Fruit fly (Drosophila melanogaster): ENCODE measurements around the gene osp.

Gene osp

dm6 chr2L:14577167-14577566, 112.0 kb downstream of the osp start:
- TF ChIP-seq CG17801 (GFP tag; optimal IDR thresholded peaks at IDR 0.05; ENCODE audit: partially characterized antibody), result no peak

DNA sequence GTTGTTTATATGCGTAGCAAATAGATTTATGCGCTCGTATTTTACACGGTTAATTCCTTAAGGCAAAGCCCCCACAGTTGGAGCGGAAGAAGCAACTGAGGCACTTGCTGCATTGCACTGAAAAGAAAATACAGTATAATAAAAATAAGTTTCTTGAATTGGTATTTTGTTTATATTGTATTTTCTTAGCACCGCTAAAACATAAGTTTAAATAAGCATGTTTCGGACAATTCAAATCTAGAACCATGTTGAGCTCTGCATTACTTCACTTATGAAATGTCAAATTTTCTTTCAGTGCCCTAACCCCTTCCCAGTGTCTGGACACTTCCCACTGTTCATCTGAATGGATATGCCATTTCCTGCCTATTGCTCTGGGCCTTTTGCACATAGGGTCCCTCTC, 114.3 kb downstream of the osp start:
- TF ChIP-seq CG17801 (GFP tag; optimal IDR thresholded peaks at IDR 0.05; ENCODE audit: partially characterized antibody), result no peak

DNA sequence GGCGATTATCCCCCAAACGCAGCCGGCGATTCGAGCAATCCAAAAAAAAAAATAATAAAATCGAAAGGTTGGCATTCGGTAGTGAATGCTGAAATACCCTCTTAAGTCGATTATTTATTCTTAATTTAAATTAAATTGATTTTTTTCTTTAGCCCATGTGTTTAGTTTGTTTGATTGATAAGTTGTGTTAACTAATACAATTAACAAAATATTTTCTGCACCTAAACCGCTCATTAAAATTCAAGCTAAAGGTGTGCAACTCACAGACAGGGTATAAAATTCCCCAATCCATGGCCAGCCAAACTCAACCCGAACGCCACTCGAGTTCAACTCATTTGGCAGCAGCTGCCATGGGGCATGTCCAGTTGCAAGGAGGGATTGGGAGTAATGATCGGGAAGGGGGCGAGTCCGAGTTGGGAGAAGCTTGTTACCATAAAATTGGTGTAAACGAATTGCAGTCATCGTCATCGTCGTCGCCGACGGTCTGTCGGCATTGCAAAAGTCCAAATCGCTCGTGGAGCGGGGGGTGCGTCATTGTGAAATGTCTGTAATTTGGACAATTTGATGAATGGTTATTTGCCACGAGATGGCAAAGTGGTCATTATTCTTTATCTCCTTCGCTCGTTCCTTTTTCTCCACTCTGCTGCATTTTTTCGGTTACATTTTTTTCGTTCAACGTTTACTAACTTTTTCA, 115.8 kb downstream of the osp start:
- TF ChIP-seq CG17801 (GFP tag; optimal IDR thresholded peaks at IDR 0.05; ENCODE audit: partially characterized antibody), result no peak

DNA sequence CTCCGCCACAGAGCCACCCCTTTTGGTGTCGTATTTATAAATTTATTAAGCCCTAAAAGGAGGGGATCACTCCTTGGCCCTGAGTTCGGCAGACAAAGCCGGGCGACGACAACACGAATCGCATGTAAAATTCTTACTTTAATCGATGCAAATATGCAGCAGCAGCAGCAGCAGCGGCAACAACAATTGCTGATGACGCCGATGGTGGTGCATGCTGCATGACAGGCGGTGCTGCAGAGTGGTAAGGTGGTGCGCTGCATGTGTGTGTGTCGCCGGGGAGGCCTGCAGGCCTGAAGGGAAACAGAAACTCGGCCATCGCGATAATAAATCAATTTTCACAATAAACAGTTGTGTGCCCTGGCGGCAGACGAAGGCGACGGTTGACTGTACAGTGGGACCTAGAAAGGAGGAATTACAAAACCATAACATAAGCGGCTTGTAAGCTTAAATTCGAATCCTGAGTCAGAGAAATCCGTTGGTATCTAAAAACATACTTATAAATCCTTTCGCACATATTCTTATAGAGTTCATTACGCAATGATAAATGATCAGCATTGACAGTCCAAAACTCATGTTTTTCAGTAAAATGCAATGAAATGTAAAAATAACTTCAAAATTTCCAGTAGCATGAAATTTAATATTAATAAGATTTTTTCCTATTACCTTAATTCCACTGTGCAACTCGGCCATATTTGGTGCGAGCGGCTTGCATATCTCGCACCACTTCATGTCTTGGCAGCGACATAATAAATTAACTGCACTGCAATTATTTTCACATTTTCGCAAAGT, 117.3 kb downstream of the osp start:
- TF ChIP-seq CG17801 (GFP tag; optimal IDR thresholded peaks at IDR 0.05; ENCODE audit: partially characterized antibody), result no peak

DNA sequence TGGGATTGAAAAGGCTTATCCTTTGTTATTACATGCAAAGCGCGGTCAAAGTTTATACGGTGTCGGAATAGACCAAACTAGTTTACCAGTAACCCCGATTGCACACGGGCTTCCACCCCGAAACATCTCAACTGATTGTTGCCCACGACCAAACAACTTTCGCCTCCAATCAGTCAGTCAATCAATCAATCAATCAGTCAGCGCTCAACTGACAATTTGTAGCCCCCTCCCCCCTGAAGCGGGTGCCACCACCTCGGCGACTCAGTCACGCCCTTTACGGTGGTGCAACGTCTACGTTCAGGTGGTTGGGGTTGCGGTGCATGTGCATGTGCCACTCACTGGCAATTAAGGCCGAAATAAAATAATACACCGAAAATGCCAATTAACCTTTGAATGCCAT, 118.3 kb downstream of the osp start:
- no peak for TF ChIP-seq CG17801 (GFP tag; optimal IDR thresholded peaks at IDR 0.05; ENCODE audit: partially characterized antibody)

dm6 chr2L:14570129-14570528, 119.0 kb downstream of the osp start:
- no peak for TF ChIP-seq CG17801 (GFP tag; optimal IDR thresholded peaks at IDR 0.05; ENCODE audit: partially characterized antibody)

- no peak for TF ChIP-seq CG17801 (GFP tag; optimal IDR thresholded peaks at IDR 0.05; ENCODE audit: partially characterized antibody)
These were observed 119.8 kb downstream of the osp start for dm6 chr2L:14569301-14569700.

dm6 chr2L:14568507-14569104, 120.5 kb downstream of the osp start:
- no peak for TF ChIP-seq CG17801 (GFP tag; optimal IDR thresholded peaks at IDR 0.05; ENCODE audit: partially characterized antibody)

DNA sequence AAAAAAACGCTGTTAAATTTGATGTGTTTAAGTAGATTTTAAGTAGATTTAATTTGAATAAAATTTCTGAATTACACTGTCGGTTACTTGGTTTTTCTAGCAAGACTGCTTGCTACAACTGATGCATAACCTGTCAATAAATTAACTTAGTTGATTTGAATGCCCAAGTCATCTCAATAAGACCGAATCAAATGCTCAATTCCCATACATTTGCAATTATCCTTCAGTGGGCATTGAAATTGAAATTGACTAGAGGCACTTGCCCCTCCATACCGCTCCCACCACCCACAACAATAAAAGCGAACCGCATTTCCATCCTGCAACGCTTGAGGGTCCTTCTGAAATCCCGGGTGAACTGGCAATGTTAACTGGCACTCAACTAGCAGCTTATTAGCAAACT, 125.5 kb downstream of the osp start, which contains the start of gene CG3473:
CG3473 (minus strand) TSS at position 101 of the 400 bp plus-strand sequence.
- TF ChIP-seq CG17801 (GFP tag; optimal IDR thresholded peaks at IDR 0.05; ENCODE audit: partially characterized antibody), result no peak

DNA sequence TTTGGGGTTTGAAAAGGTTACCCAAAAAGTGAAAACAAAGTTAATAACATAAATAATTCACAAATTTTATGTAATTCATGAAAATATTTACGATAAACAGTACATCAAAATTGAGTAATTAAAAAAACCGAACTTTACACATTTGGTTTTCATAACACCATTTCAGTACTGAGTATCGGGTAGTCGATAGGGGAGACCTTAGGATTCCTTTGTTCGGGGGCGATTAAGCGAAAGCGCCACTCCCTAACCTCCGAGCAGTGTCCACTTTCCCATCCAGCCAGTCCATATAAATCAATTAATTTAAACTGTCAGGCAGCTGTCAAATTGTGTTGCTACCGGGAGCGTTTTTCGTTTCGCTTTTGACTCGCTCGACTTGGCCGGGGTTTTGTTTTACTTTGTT, 126.8 kb downstream of the osp start:
- no peak for TF ChIP-seq CG17801 (GFP tag; optimal IDR thresholded peaks at IDR 0.05; ENCODE audit: partially characterized antibody)

DNA sequence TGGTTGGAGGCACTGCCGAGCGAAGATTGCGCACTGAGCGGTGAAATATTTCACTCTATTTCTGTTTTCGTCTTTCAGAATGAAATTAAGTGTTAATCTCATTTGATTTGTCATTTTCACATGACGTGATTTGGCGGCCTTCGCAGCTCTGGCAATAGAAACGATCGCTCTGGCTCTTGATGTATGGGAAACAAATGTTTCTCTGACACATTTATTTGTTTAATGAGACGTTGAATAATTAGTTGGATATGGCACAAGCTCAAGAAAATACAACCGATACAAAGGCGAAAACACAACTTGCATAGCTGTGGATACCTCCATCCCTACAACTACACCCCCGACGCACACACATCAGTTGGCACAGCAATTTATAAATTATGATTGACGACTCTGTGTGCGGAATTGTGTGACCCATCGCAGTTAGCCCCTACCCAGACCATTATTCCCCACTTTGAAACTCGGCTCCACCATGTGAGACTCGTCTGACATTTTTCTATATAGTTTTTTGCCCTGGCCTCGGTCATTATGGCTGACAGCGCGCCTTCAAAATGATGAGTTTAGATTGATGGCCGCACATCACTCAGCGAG, 130.2 kb downstream of the osp start:
- TF ChIP-seq CG17801 (GFP tag; optimal IDR thresholded peaks at IDR 0.05; ENCODE audit: partially characterized antibody), result no peak

- TF ChIP-seq CG17801 (GFP tag; optimal IDR thresholded peaks at IDR 0.05; ENCODE audit: partially characterized antibody), result no peak
These were observed 131.4 kb downstream of the osp start for dm6 chr2L:14557743-14558142.

dm6 chr2L:14556811-14557210, 132.3 kb downstream of the osp start:
- TF ChIP-seq CG17801 (GFP tag; optimal IDR thresholded peaks at IDR 0.05; ENCODE audit: partially characterized antibody), result no peak

DNA sequence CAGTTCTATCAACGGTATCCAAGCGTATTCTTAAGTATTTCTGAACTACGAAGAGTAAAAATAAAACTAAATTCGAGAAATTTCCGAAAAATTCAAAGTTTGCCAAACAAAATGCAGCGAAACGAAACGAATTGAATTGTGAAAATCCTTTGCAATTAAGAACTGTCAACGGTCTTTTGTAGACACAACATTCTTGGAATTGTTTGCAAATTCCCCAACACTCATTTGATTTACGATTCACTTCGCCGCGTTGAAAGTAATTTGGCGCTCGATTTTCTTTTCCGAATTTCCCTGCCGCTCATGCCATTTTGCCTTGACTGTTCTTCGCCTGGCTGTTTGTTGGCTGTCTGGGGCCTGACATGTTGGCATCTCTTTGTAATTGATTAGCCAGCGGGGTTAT, 132.9 kb downstream of the osp start:
- TF ChIP-seq CG17801 (GFP tag; optimal IDR thresholded peaks at IDR 0.05; ENCODE audit: partially characterized antibody), result no peak

DNA sequence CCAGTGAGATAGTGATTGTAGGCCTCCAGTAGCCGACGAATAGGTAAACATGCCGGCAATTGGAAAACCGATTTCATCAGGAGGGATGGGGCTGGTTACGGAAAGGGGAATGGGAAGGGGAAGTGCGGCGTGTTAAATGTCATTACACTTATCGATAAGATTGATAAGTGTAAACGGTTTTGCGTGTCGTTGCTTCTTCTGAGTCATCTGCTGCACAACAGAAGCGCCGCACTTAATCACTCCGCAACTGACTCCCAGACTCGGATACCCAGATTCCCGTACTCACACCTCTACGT, 134.6 kb downstream of the osp start:
- no peak for TF ChIP-seq CG17801 (GFP tag; optimal IDR thresholded peaks at IDR 0.05; ENCODE audit: partially characterized antibody)

Measured in ovary, adult (tissue).